Fruit fly (Drosophila melanogaster): Measurements from ENCODE around the gene Coq6.

- no peak for TF ChIP-seq fkh (GFP tag; optimal IDR thresholded peaks at IDR 0.05)
- TF ChIP-seq Sox102F (GFP tag; optimal IDR thresholded peaks at IDR 0.05), result no peak
These were observed 26.9 kb upstream of the Coq6 start, which contains the start of gene GluRIIB for dm6 chr2L:5558809-5559392.
